Worm (Caenorhabditis elegans): ENCODE data around the gene B0478.3.

- TF ChIP-seq nhr-120 (GFP tag; IDR thresholded peaks at IDR 0.05) (no peak), F22D6.2 (tag; optimal IDR thresholded peaks at IDR 0.05) (no peak)
These were observed 45.1 kb downstream of the B0478.3 start, which contains the start of gene ruvb-2 for ce11 chrIV:6919318-6919717.
